Fruit fly (Drosophila melanogaster): ENCODE measurements around the gene sty.

Gene sty

DNA sequence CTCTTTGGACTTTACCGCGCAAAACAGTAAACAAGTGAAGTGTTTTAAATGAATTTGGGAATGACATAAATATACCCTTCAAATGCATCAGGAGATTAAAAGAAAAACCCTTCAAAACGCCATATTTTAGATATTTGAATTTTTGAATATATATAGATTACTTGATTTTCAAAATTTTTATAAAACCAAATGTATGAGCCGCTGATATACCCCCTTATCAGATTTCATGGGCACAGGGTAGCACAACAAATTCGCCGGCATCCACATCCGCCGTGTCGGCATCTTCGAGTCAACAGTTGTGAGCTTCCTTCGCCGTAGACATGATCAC is 46.8 kb downstream of the sty start, which contains the start of gene Ids (continued):
- TF ChIP-seq croc (GFP tag; conservative IDR thresholded peaks at IDR 0.05) (peak; percentile 57; the same call in 2 of the 3 replicates), CG1603 (tag; optimal IDR thresholded peaks at IDR 0.05) (peak; percentile 27), Hmx (GFP tag; optimal IDR thresholded peaks at IDR 0.05) (peak; percentile 3), chinmo (GFP tag; IDR thresholded peaks at IDR 0.05; ENCODE audit: partially characterized antibody) (no peak), CG32772 (GFP tag; IDR thresholded peaks at IDR 0.05) (peak; percentile 65), CG13424 (tag; optimal IDR thresholded peaks at IDR 0.05) (peak; percentile 58), CG18764 (GFP tag; optimal IDR thresholded peaks at IDR 0.05) (no peak), tup (GFP tag; optimal IDR thresholded peaks at IDR 0.05) (peak; percentile 13), CG3847 (GFP tag; IDR thresholded peaks at IDR 0.05) (peak; percentile 68), Myb (GFP tag; optimal IDR thresholded peaks at IDR 0.05) (no peak), danr (GFP tag; IDR thresholded peaks at IDR 0.05) (peak; percentile 57), Nf-YC (tag; optimal IDR thresholded peaks at IDR 0.05) (no peak), CG6175 (GFP tag; IDR thresholded peaks at IDR 0.05) (no peak; the same call in 2 of the 3 replicates), CG17186 (GFP tag; optimal IDR thresholded peaks at IDR 0.05) (no peak), dmrt11E (tag; optimal IDR thresholded peaks at IDR 0.05) (peak; percentile 48), CG14014 (GFP tag; IDR thresholded peaks at IDR 0.05) (peak; percentile 75), CG9817 (tag; optimal IDR thresholded peaks at IDR 0.05) (no peak), CG18011 (GFP tag; optimal IDR thresholded peaks at IDR 0.05) (no peak), Gsc (GFP tag; IDR thresholded peaks at IDR 0.05) (no peak), chm (GFP tag; IDR thresholded peaks at IDR 0.05) (peak; percentile 79), Max (GFP tag; optimal IDR thresholded peaks at IDR 0.05) (peak; percentile 6), ac (GFP tag; optimal IDR thresholded peaks at IDR 0.05) (no peak), CG6272 (GFP tag; IDR thresholded peaks at IDR 0.05) (peak; percentile 39; the same call in 1 of the 2 replicates), CG12236 (GFP tag; optimal IDR thresholded peaks at IDR 0.05) (no peak), NfI (GFP tag; optimal IDR thresholded peaks at IDR 0.05) (peak; percentile 61), CG8388 (GFP tag; optimal IDR thresholded peaks at IDR 0.05) (peak; percentile 67), HLH4C (GFP tag; IDR thresholded peaks at IDR 0.05; ENCODE audit: partially characterized antibody) (no peak), kay (GFP tag; optimal IDR thresholded peaks at IDR 0.05) (no peak), ttk (GFP tag; IDR thresholded peaks at IDR 0.05) (peak; percentile 80), CG4617 (GFP tag; optimal IDR thresholded peaks at IDR 0.05; ENCODE audit: borderline replicate concordance) (no peak), ind (GFP tag; optimal IDR thresholded peaks at IDR 0.05) (peak; percentile 56), Ravus (GFP tag; IDR thresholded peaks at IDR 0.05) (peak; percentile 38), dan (GFP tag; IDR thresholded peaks at IDR 0.05) (no peak), Dip3 (GFP tag; optimal IDR thresholded peaks at IDR 0.05) (peak; percentile 29), sd (tag; optimal IDR thresholded peaks at IDR 0.05) (peak; percentile 27), Oli (tag; optimal IDR thresholded peaks at IDR 0.05) (peak; percentile 75), ato (GFP tag; IDR thresholded peaks at IDR 0.05; ENCODE audit: partially characterized antibody) (no peak), HmgZ (tag; optimal IDR thresholded peaks at IDR 0.05) (peak; percentile 41), ssp (GFP tag; IDR thresholded peaks at IDR 0.05) (0 out of 2 replicates have a peak, but pooled peaks have one; percentile 26), CkIIα-i1 (GFP tag; IDR thresholded peaks at IDR 0.05) (no peak), sima (GFP tag; optimal IDR thresholded peaks at IDR 0.05) (no peak), gfzf (GFP tag; optimal IDR thresholded peaks at IDR 0.05) (no peak), CG11247 (GFP tag; IDR thresholded peaks at IDR 0.05) (peak; percentile 72), CG11696 (GFP tag; IDR thresholded peaks at IDR 0.05) (no peak), Mad (GFP tag; optimal IDR thresholded peaks at IDR 0.05) (peak; percentile 47), insv (GFP tag; optimal IDR thresholded peaks at IDR 0.05) (no peak), btn (GFP tag; optimal IDR thresholded peaks at IDR 0.05) (no peak), CG10321 (GFP tag; IDR thresholded peaks at IDR 0.05) (no peak; the same call in 1 of the 2 replicates), CG12942 (GFP tag; optimal IDR thresholded peaks at IDR 0.05) (peak; percentile 45), pnt (GFP tag; optimal IDR thresholded peaks at IDR 0.05) (peak; percentile 4), CG12071 (GFP tag; optimal IDR thresholded peaks at IDR 0.05) (no peak), Neu2 (GFP tag; optimal IDR thresholded peaks at IDR 0.05; ENCODE audit: borderline replicate concordance) (no peak)
